Worm (Caenorhabditis elegans) whole organism, young adult: ENCODE results near the gene ZK1086.2.

Experiments used
- C17E4.6 ChIP-seq: fragments of 200-800 bp; sonication (Bioruptor generic); IDR thresholded peaks from 2 replicates; pipeline ENCODE4 v1.3.6; 2022; ENCODE audit warnings: missing genetic modification reagents, missing genetic modification characterization, missing compliant biosample characterization
- F57A8.1 ChIP-seq: fragments of 200-800 bp; sonication (Bioruptor generic); optimal IDR thresholded peaks from 2 replicates; lab custom pipeline; 2018; ENCODE audit warnings: mild to moderate bottlenecking, missing genetic modification characterization, moderate library complexity, missing compliant biosample characterization
- T07F8.4 ChIP-seq: sonication (generic microtip); optimal IDR thresholded peaks from 2 replicates; lab custom pipeline; 2016; ENCODE audit warnings: mild to moderate bottlenecking, missing genetic modification characterization, moderate library complexity, missing compliant biosample characterization
- T26A5.8 ChIP-seq: sonication (generic microtip); optimal IDR thresholded peaks from 2 replicates; lab custom pipeline; 2016; ENCODE audit warnings: missing genetic modification characterization, missing compliant biosample characterization
- ama-1 ChIP-seq, 3 experiments: fragments of 150-350 bp in 1 of 3; sonication (generic microtip) in 2 of 3; optimal IDR thresholded peaks; 2 replicates each; lab custom pipeline; 2014 to 2018; ENCODE audit warnings: missing biosample characterization in 2 of 3, missing genetic modification characterization in 2 of 3, missing genetic modification reagents in 2 of 3
- aptf-3 ChIP-seq: fragments of 200-800 bp; sonication (Bioruptor generic); IDR thresholded peaks from 2 replicates; pipeline ENCODE4 v1.3.6; 2022; ENCODE audit warnings: missing genetic modification characterization, missing compliant biosample characterization
- die-1 ChIP-seq: sonication (generic microtip); optimal IDR thresholded peaks from 2 replicates; lab custom pipeline; 2016; ENCODE audit warnings: missing genotype, mild to moderate bottlenecking, missing genetic modification characterization, missing compliant biosample characterization
- him-1 ChIP-seq: sonication (generic microtip); optimal IDR thresholded peaks from 2 replicates; lab custom pipeline; 2016; ENCODE audit warnings: missing genotype, missing genetic modification reagents, missing genetic modification characterization, missing compliant biosample characterization
- mcd-1 ChIP-seq: fragments of 200-800 bp; sonication (Bioruptor generic); IDR thresholded peaks from 2 replicates; pipeline ENCODE4 v1.3.6; 2022; ENCODE audit warnings: missing genetic modification reagents, missing genetic modification characterization, missing compliant biosample characterization
- nhr-90 ChIP-seq: sonication (generic microtip); optimal IDR thresholded peaks from 2 replicates; lab custom pipeline; 2016; ENCODE audit warnings: missing genotype, mild to moderate bottlenecking, missing genetic modification characterization, missing compliant biosample characterization
- rec-8 ChIP-seq, 2 experiments: sonication (generic microtip); optimal IDR thresholded peaks; 2 replicates each; lab custom pipeline; 2016; ENCODE audit warnings: mild to moderate bottlenecking in 2 of 2, missing genetic modification characterization in 2 of 2, missing genetic modification reagents in 2 of 2, missing genotype in 2 of 2, missing biosample characterization in 1 of 2, missing compliant biosample characterization in 1 of 2, moderate library complexity in 1 of 2
- sea-2 ChIP-seq: fragments of 200-800 bp; sonication (Bioruptor generic); IDR thresholded peaks from 2 replicates; pipeline ENCODE4 v1.3.6; 2022; ENCODE audit warnings: missing genetic modification characterization, missing compliant biosample characterization
- unc-62 ChIP-seq: fragments of 150-350 bp; optimal IDR thresholded peaks from 2 replicates; lab custom pipeline; 2014; ENCODE audit warnings: missing biosample characterization, missing genetic modification reagents, missing genetic modification characterization

ce11 chrX:13781445-13782073, 11.9 kb downstream of the ZK1086.2 start:
- TF ChIP-seq F57A8.1 (GFP tag; lab: Kevin White, UChicago) (no peak), C17E4.6 (GFP tag; lab: Robert Waterston, UW) (peak; percentile 47; the same call in 1 of the 2 replicates), mcd-1 (GFP tag; lab: Robert Waterston, UW) (no peak), him-1 (tag; lab: Kevin White, UChicago) (no peak), ama-1 (optimal IDR thresholded peaks at IDR 0.05; lab: Kevin White, UChicago) (no peak), ama-1 (GFP tag; optimal IDR thresholded peaks at IDR 0.05; lab: Kevin White, UChicago) (peak in 1 of 2 experiments; percentile 50), sea-2 (GFP tag; lab: Robert Waterston, UW) (no peak), rec-8 (tag; optimal IDR thresholded peaks at IDR 0.05; lab: Kevin White, UChicago) (peak; percentile 23 to 34), aptf-3 (GFP tag; lab: Robert Waterston, UW) (0 out of 2 replicates have a peak, but pooled peaks have one; percentile 9), T26A5.8 (tag; lab: Kevin White, UChicago) (no peak), unc-62 (GFP tag; lab: Kevin White, UChicago) (no peak), nhr-90 (tag; lab: Kevin White, UChicago) (peak; percentile 55), T07F8.4 (tag; lab: Kevin White, UChicago) (peak; percentile 40), die-1 (tag; lab: Kevin White, UChicago) (peak; percentile 90)
